Worm (Caenorhabditis elegans) whole organism, L1 larva: ENCODE data around the gene ndub-8.

Experiments used
- elt-2 ChIP-seq: sonication (generic microtip); optimal IDR thresholded peaks from 2 replicates; lab custom pipeline; 2016; ENCODE audit warnings: missing genetic modification characterization, mild to moderate bottlenecking, inconsistent platforms, missing compliant biosample characterization, missing genetic modification reagents
- elt-3 ChIP-seq, 6 experiments: fragments of 150-350 bp in 1 of 6; sonication (generic microtip); optimal IDR thresholded peaks; 2 replicates each; lab custom pipeline; 2017 to 2018; ENCODE audit warnings: missing biosample characterization in 6 of 6, missing genetic modification characterization in 6 of 6, inconsistent platforms in 1 of 6
- fos-1 ChIP-seq: fragments of 150-350 bp; optimal IDR thresholded peaks from 2 replicates; lab custom pipeline; 2014; ENCODE audit warnings: missing biosample characterization, missing genetic modification characterization
- mdl-1 ChIP-seq, 2 experiments: fragments of 150-350 bp; optimal IDR thresholded peaks; 2 replicates each; lab custom pipeline; 2014 to 2017; ENCODE audit warnings: missing biosample characterization in 2 of 2, missing genetic modification characterization in 2 of 2, inconsistent platforms in 1 of 2
- nhr-12 ChIP-seq: sonication (generic microtip); optimal IDR thresholded peaks from 2 replicates; lab custom pipeline; 2017; ENCODE audit warnings: missing biosample characterization, missing genetic modification characterization
- skn-1 ChIP-seq: fragments of 150-350 bp; optimal IDR thresholded peaks from 2 replicates; lab custom pipeline; 2014; ENCODE audit warnings: missing biosample characterization, missing genetic modification characterization

DNA sequence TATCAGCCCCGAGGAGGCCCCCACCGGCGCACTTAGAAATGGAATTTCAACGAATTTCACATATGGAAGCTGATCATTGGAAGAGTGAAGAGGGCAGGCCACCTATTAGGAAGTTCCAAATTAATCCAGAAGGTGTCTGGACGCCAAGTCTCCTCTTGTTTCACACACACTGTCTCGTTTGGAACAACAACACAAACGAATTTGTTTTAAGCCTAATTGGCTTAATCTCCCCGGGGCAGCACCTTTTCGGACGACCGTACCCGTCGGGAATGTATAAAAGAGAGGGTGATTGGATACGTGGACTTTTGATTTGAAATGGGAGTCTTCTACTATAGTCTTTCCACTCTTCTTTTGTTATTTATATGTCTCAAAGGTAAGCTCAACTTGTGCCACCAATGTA, 43.4 kb downstream of the ndub-8 start, which contains the start of gene mltn-3:
- TF ChIP-seq elt-2 (tag; lab: Kevin White, UChicago): no peak
- TF ChIP-seq fos-1 (tag; lab: Kevin White, UChicago): no peak
- TF ChIP-seq skn-1 (tag; lab: Kevin White, UChicago): no peak
- no peak for TF ChIP-seq elt-3 (tag; optimal IDR thresholded peaks at IDR 0.05; lab: Kevin White, UChicago)
- TF ChIP-seq nhr-12: no peak
- no peak for TF ChIP-seq mdl-1 (tag; optimal IDR thresholded peaks at IDR 0.05; lab: Kevin White, UChicago)
